Worm (Caenorhabditis elegans) whole organism, L2 larva: ENCODE measurements around the gene F16G10.14.

Experiments used
- ZK546.5 ChIP-seq: sonication (generic microtip); optimal IDR thresholded peaks from 2 replicates; lab custom pipeline; 2017; ENCODE audit warnings: missing biosample characterization, missing genetic modification characterization
- aly-2 ChIP-seq: fragments of 150-350 bp; optimal IDR thresholded peaks from 2 replicates; lab custom pipeline; 2014; ENCODE audit warnings: missing biosample characterization, missing genetic modification characterization
- ama-1 ChIP-seq: fragments of 150-350 bp; optimal IDR thresholded peaks from 2 replicates; lab custom pipeline; 2018; ENCODE audit warnings: inconsistent platforms
- ceh-16 ChIP-seq: fragments of 150-350 bp; optimal IDR thresholded peaks from 2 replicates; lab custom pipeline; 2014; ENCODE audit warnings: missing biosample characterization, missing genetic modification characterization
- dmd-4 ChIP-seq: sonication (generic microtip); optimal IDR thresholded peaks from 2 replicates; lab custom pipeline; 2017; ENCODE audit warnings: missing biosample characterization, missing genetic modification characterization
- egl-27 ChIP-seq: sonication (generic microtip); optimal IDR thresholded peaks from 3 replicates; lab custom pipeline; 2017; ENCODE audit warnings: missing biosample characterization, missing genetic modification reagents, missing genetic modification characterization
- elt-1 ChIP-seq: fragments of 150-350 bp; optimal IDR thresholded peaks from 2 replicates; lab custom pipeline; 2014; ENCODE audit warnings: missing biosample characterization, missing genetic modification characterization
- elt-3 ChIP-seq: sonication (generic microtip); optimal IDR thresholded peaks from 2 replicates; lab custom pipeline; 2017; ENCODE audit warnings: missing biosample characterization, missing genetic modification characterization
- lin-13 ChIP-seq: fragments of 150-350 bp; optimal IDR thresholded peaks from 2 replicates; lab custom pipeline; 2014; ENCODE audit warnings: missing biosample characterization, missing genetic modification reagents, missing genetic modification characterization
- mdl-1 ChIP-seq, 2 experiments: fragments of 150-350 bp in 1 of 2; sonication (generic microtip) in 1 of 2; optimal IDR thresholded peaks; 2 replicates each; lab custom pipeline; 2017; ENCODE audit warnings: missing biosample characterization in 2 of 2, missing genetic modification characterization in 2 of 2
- unc-39 ChIP-seq: fragments of 150-350 bp; optimal IDR thresholded peaks from 2 replicates; lab custom pipeline; 2014; ENCODE audit warnings: missing biosample characterization, missing genetic modification characterization
- unc-62 ChIP-seq: fragments of 150-350 bp; optimal IDR thresholded peaks from 2 replicates; lab custom pipeline; 2014; ENCODE audit warnings: missing biosample characterization, missing genetic modification reagents, missing genetic modification characterization
- zag-1 ChIP-seq: fragments of 150-350 bp; optimal IDR thresholded peaks from 2 replicates; lab custom pipeline; 2014; ENCODE audit warnings: missing biosample characterization, missing genetic modification characterization
- ztf-4 ChIP-seq: fragments of 150-350 bp; optimal IDR thresholded peaks from 2 replicates; lab custom pipeline; 2014; ENCODE audit warnings: missing biosample characterization, missing genetic modification characterization

ce11 chrII:2359965-2360364, 38.8 kb downstream of the F16G10.14 start, which contains the start of gene F43C11.16:
- no peak for TF ChIP-seq egl-27
- TF ChIP-seq elt-3 (tag; lab: Kevin White, UChicago), result no peak
- TF ChIP-seq lin-13, result no peak
- no peak for TF ChIP-seq dmd-4 (tag; lab: Kevin White, UChicago)
- TF ChIP-seq unc-62, result no peak
- TF ChIP-seq unc-39 (tag; lab: Kevin White, UChicago), result no peak
- no peak for TF ChIP-seq elt-1 (tag; lab: Kevin White, UChicago)
- no peak for TF ChIP-seq ZK546.5
- TF ChIP-seq ceh-16 (tag; lab: Kevin White, UChicago), result no peak
- TF ChIP-seq ama-1, result no peak
- TF ChIP-seq ztf-4 (tag; lab: Kevin White, UChicago), result no peak
- TF ChIP-seq aly-2 (tag; lab: Kevin White, UChicago), result no peak
- no peak for TF ChIP-seq zag-1
- no peak for TF ChIP-seq mdl-1 (tag; optimal IDR thresholded peaks at IDR 0.05; lab: Kevin White, UChicago)
